Worm (Caenorhabditis elegans) whole organism, L3 larva: ENCODE measurements around the gene clec-251.

Experiments
- ceh-9 ChIP-seq: sonication (generic microtip); optimal IDR thresholded peaks from 2 replicates; lab custom pipeline; 2018; ENCODE audit warnings: missing biosample characterization, missing genetic modification characterization
- elt-3 ChIP-seq, 3 experiments: fragments of 150-350 bp in 1 of 3; sonication (generic microtip) in 2 of 3; optimal IDR thresholded peaks; 2 replicates in 2 of 3; 4 replicates in 1 of 3; lab custom pipeline; 2014 to 2017; ENCODE audit warnings: missing biosample characterization in 3 of 3, missing genetic modification characterization in 3 of 3
- lin-15B ChIP-seq: fragments of 150-350 bp; optimal IDR thresholded peaks from 2 replicates; lab custom pipeline; 2014; ENCODE audit warnings: missing biosample characterization, missing genetic modification characterization
- nhr-23 ChIP-seq: fragments of 150-350 bp; optimal IDR thresholded peaks from 2 replicates; lab custom pipeline; 2014; ENCODE audit warnings: missing biosample characterization, missing genetic modification reagents, missing genetic modification characterization
- nhr-25 ChIP-seq: sonication (generic microtip); optimal IDR thresholded peaks from 2 replicates; lab custom pipeline; 2017; ENCODE audit warnings: missing biosample characterization, missing genetic modification characterization
- nhr-76 ChIP-seq: fragments of 150-350 bp; sonication (generic microtip); optimal IDR thresholded peaks from 5 replicates; lab custom pipeline; 2014; ENCODE audit warnings: missing biosample characterization, missing genetic modification characterization
- tbx-2 ChIP-seq: sonication (generic microtip); optimal IDR thresholded peaks from 2 replicates; lab custom pipeline; 2016; ENCODE audit warnings: mild to moderate bottlenecking, missing genetic modification characterization, missing compliant biosample characterization
- unc-62 ChIP-seq: fragments of 150-350 bp; sonication (generic microtip); optimal IDR thresholded peaks from 4 replicates; lab custom pipeline; 2014; ENCODE audit warnings: missing biosample characterization, missing genetic modification reagents, missing genetic modification characterization

DNA sequence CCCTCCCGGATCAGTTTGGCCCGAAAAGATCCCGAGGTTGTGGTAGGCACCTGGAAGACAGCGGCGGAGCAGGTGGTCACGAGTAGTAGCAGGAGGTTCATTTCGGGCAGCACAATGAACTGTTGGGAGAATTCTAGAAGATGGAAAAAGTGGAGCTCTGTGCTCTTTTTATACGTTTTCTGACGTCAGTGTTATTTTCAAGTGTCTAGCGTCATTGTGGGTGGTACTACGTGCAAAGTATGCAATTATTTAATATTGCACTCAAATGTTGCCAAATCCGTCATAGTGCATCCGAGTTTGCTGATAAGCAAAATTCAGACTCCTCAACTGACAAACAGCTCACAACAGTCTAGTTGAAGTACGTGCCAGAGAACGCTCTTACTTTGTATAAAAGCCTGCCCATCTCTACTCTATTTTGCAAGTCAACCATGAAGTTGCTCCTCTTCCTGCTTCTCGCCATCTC lies 15.2 kb downstream of the clec-251 start, which contains the start of the genes asp-18 and scl-19:
- TF ChIP-seq unc-62 (GFP tag; lab: Kevin White, UChicago): no peak
- TF ChIP-seq elt-3 (tag; optimal IDR thresholded peaks at IDR 0.05; lab: Kevin White, UChicago): no peak
- no peak for TF ChIP-seq ceh-9
- no peak for TF ChIP-seq lin-15B (tag; lab: Kevin White, UChicago)
- TF ChIP-seq nhr-25 (tag; lab: Kevin White, UChicago): no peak
- no peak for TF ChIP-seq nhr-76 (tag; lab: Kevin White, UChicago)
- no peak for TF ChIP-seq nhr-23 (tag; lab: Kevin White, UChicago)
- no peak for TF ChIP-seq tbx-2
